Worm (Caenorhabditis elegans): Measurements from ENCODE around the gene T10G3.8.

DNA sequence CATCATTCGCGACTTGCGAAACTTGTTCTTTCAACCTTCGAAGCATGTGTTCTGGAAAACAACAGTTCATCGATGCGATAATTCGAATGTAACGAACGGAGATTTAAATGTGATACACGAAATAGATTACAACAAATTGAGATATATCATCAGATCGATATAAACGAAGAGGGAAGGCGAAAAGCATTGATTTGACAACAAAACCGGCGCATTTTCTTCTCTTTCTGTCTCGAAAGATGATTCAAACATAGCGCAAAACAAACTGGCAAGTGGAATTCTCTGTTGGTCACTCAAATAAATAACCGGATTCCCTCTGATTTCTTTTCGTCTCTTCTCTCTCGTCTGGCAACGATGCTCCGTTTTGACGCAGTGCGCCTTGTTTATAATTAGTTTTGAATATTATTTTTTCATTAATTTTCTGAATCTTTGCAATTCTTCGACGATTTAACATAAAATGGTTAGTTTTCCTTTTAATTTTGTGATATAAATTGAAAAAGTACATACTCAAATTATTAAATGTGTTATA is 21.1 kb upstream of the T10G3.8 start, which contains the start of the genes eea-1 and gut-2:
- TF ChIP-seq unc-39 (tag; optimal IDR thresholded peaks at IDR 0.05) (no peak), snpc-4 (tag; optimal IDR thresholded peaks at IDR 0.05) (peak; percentile 79), fkh-10 (GFP tag; optimal IDR thresholded peaks at IDR 0.05) (no peak), skn-1 (tag; optimal IDR thresholded peaks at IDR 0.05) (no peak), egl-27 (tag; optimal IDR thresholded peaks at IDR 0.05) (no peak), nhr-11 (tag; optimal IDR thresholded peaks at IDR 0.05) (no peak), fos-1 (tag; optimal IDR thresholded peaks at IDR 0.05) (no peak), nhr-23 (tag; optimal IDR thresholded peaks at IDR 0.05) (peak; percentile 86), eor-1 (tag; optimal IDR thresholded peaks at IDR 0.05) (no peak), ama-1 (optimal IDR thresholded peaks at IDR 0.05) (peak; percentile 19), nhr-28 (tag; optimal IDR thresholded peaks at IDR 0.05) (no peak), daf-12 (tag; optimal IDR thresholded peaks at IDR 0.05) (no peak), aly-2 (tag; optimal IDR thresholded peaks at IDR 0.05) (no peak), lin-39 (tag; optimal IDR thresholded peaks at IDR 0.05) (peak; percentile 8)

Data from whole organism, L3 larva.